Fruit fly (Drosophila melanogaster) whole organism, embryonic: ENCODE results near the gene CG2256.

Experiments used
- ATbp ChIP-seq: fragments of 200-800 bp; sonication (Bioruptor generic); optimal IDR thresholded peaks from 2 replicates; lab custom pipeline; 2017; ENCODE audit warnings: missing biosample characterization, mild to moderate bottlenecking, missing genetic modification characterization, missing genetic modification reagents
- CG10543 ChIP-seq: fragments of 200-800 bp; sonication (Bioruptor generic); optimal IDR thresholded peaks from 3 replicates; lab custom pipeline; 2017; ENCODE audit warnings: missing biosample characterization, mild to moderate bottlenecking, missing genetic modification characterization, moderate library complexity
- CG11085 ChIP-seq: fragments of 200-800 bp; sonication (Bioruptor generic); IDR thresholded peaks from 2 replicates; pipeline ENCODE4 v1.3.6; 2022; ENCODE audit warnings: missing biosample characterization, missing genetic modification characterization
- CG11398 ChIP-seq: fragments of 200-800 bp; sonication (Bioruptor generic); optimal IDR thresholded peaks from 2 replicates; lab custom pipeline; 2016; ENCODE audit warnings: missing biosample characterization, missing genetic modification characterization
- CG14667 ChIP-seq: fragments of 200-800 bp; sonication (Bioruptor generic); IDR thresholded peaks from 2 replicates; pipeline ENCODE4 v1.3.6; 2022; ENCODE audit warnings: missing biosample characterization, missing genetic modification characterization
- CG15011 ChIP-seq: fragments of 200-800 bp; sonication (Bioruptor generic); optimal IDR thresholded peaks from 3 replicates; lab custom pipeline; 2018; ENCODE audit warnings: missing biosample characterization, mild to moderate bottlenecking, missing genetic modification characterization
- CG1603 ChIP-seq: fragments of 200-800 bp; sonication (Bioruptor generic); optimal IDR thresholded peaks from 2 replicates; lab custom pipeline; 2019; ENCODE audit warnings: missing biosample characterization, mild to moderate bottlenecking, missing genetic modification characterization, moderate library complexity
- CG17802 ChIP-seq: fragments of 200-800 bp; sonication (Bioruptor generic); optimal IDR thresholded peaks from 2 replicates; lab custom pipeline; 2018; ENCODE audit warnings: missing biosample characterization, mild to moderate bottlenecking, missing genetic modification characterization, moderate library complexity
- CG18764 ChIP-seq: fragments of 200-800 bp; sonication (Bioruptor generic); optimal IDR thresholded peaks from 3 replicates; lab custom pipeline; 2016; ENCODE audit warnings: missing biosample characterization, missing genetic modification characterization
- CG2199 ChIP-seq: fragments of 200-800 bp; sonication (Bioruptor generic); IDR thresholded peaks from 3 replicates; pipeline ENCODE4 v1.3.6; 2022; ENCODE audit warnings: missing biosample characterization, missing genetic modification characterization
- CG30403 ChIP-seq: fragments of 200-800 bp; sonication (Bioruptor generic); optimal IDR thresholded peaks from 3 replicates; lab custom pipeline; 2016; ENCODE audit warnings: missing biosample characterization, missing genetic modification characterization
- CG31441 ChIP-seq: fragments of 200-800 bp; sonication (Bioruptor generic); IDR thresholded peaks from 2 replicates; pipeline ENCODE4 v1.3.6; 2022; ENCODE audit warnings: missing biosample characterization, missing genetic modification characterization
- CG34224 ChIP-seq: fragments of 200-800 bp; sonication (Bioruptor generic); IDR thresholded peaks from 3 replicates; pipeline ENCODE4 v1.3.6; 2022; ENCODE audit warnings: missing biosample characterization, missing genetic modification characterization; ENCODE audit not compliant: partially characterized antibody
- CG4282 ChIP-seq: fragments of 200-800 bp; sonication (Bioruptor generic); optimal IDR thresholded peaks from 2 replicates; lab custom pipeline; 2016; ENCODE audit warnings: missing biosample characterization, missing genetic modification characterization
- CG7271 ChIP-seq: fragments of 200-800 bp; sonication (Bioruptor generic); optimal IDR thresholded peaks from 2 replicates; lab custom pipeline; 2018; ENCODE audit warnings: missing biosample characterization, mild to moderate bottlenecking, missing genetic modification characterization, moderate library complexity
- CG9817 ChIP-seq: fragments of 200-800 bp; sonication (Bioruptor generic); optimal IDR thresholded peaks from 2 replicates; lab custom pipeline; 2018; ENCODE audit warnings: missing biosample characterization, mild to moderate bottlenecking, missing genetic modification characterization, moderate library complexity
- Chrac-16 ChIP-seq: fragments of 200-800 bp; sonication (Bioruptor generic); optimal IDR thresholded peaks from 3 replicates; lab custom pipeline; 2016; ENCODE audit warnings: missing biosample characterization, missing genetic modification characterization
- CrebB ChIP-seq: fragments of 200-800 bp; sonication (Bioruptor generic); optimal IDR thresholded peaks from 3 replicates; lab custom pipeline; 2018; ENCODE audit warnings: missing biosample characterization, mild to moderate bottlenecking, missing genetic modification characterization
- D19A ChIP-seq: fragments of 200-800 bp; optimal IDR thresholded peaks from 3 replicates; lab custom pipeline; 2019; ENCODE audit warnings: missing biosample characterization, mild to moderate bottlenecking, missing genetic modification characterization, moderate library complexity
- D19B ChIP-seq: fragments of 200-800 bp; sonication (Bioruptor generic); optimal IDR thresholded peaks from 2 replicates; lab custom pipeline; 2017; ENCODE audit warnings: missing biosample characterization, mild to moderate bottlenecking, missing genetic modification characterization
- Deaf1 ChIP-seq: fragments of 200-800 bp; optimal IDR thresholded peaks from 3 replicates; lab custom pipeline; 2019; ENCODE audit warnings: missing biosample characterization, mild to moderate bottlenecking, missing genetic modification characterization, moderate library complexity
- Doc2 ChIP-seq: fragments of 200-800 bp; sonication (Bioruptor generic); IDR thresholded peaks from 2 replicates; pipeline ENCODE4 v1.3.6; 2022; ENCODE audit warnings: missing biosample characterization, missing genetic modification characterization
- Fer3 ChIP-seq: fragments of 200-800 bp; sonication (Bioruptor generic); optimal IDR thresholded peaks from 2 replicates; lab custom pipeline; 2018; ENCODE audit warnings: missing biosample characterization, mild to moderate bottlenecking, missing genetic modification characterization, moderate library complexity
- H15 ChIP-seq: fragments of 200-800 bp; sonication (Bioruptor generic); IDR thresholded peaks from 3 replicates; pipeline ENCODE4 v1.3.6; 2022; ENCODE audit warnings: missing biosample characterization, missing genetic modification characterization
- Hand ChIP-seq: fragments of 200-800 bp; sonication (Bioruptor generic); optimal IDR thresholded peaks from 2 replicates; lab custom pipeline; 2017; ENCODE audit warnings: mild to moderate bottlenecking, missing biosample characterization, missing genetic modification reagents, missing genetic modification characterization
- HmgZ ChIP-seq: fragments of 200-800 bp; sonication (Bioruptor generic); optimal IDR thresholded peaks from 2 replicates; lab custom pipeline; 2018; ENCODE audit warnings: missing biosample characterization, mild to moderate bottlenecking, missing genetic modification characterization
- Neu2 ChIP-seq: fragments of 200-800 bp; sonication (Bioruptor generic); optimal IDR thresholded peaks from 3 replicates; lab custom pipeline; 2016; ENCODE audit warnings: missing biosample characterization, missing genetic modification characterization, borderline replicate concordance
- Opbp ChIP-seq: fragments of 200-800 bp; sonication (Bioruptor generic); IDR thresholded peaks from 3 replicates; pipeline ENCODE4 v1.3.6; 2022; ENCODE audit warnings: missing biosample characterization, missing genetic modification characterization; ENCODE audit not compliant: partially characterized antibody
- TFAM ChIP-seq: fragments of 200-800 bp; sonication (Bioruptor generic); optimal IDR thresholded peaks from 2 replicates; lab custom pipeline; 2017; ENCODE audit warnings: missing biosample characterization, missing genetic modification characterization, inconsistent platforms
- Trl ChIP-seq, 3 experiments: fragments of >200 bp in 2 of 3; fragments of 200-800 bp in 1 of 3; sonication (Bioruptor generic) in 1 of 3; optimal IDR thresholded peaks; 2 replicates in 1 of 3; 3 replicates in 2 of 3; lab custom pipeline; 2016 to 2017; ENCODE audit warnings: missing biosample characterization in 1 of 3, missing genetic modification characterization in 1 of 3
- Usf ChIP-seq: fragments of 200-800 bp; sonication (Bioruptor generic); optimal IDR thresholded peaks from 2 replicates; lab custom pipeline; 2017; ENCODE audit warnings: missing genotype, missing biosample characterization, missing genetic modification characterization
- YL-1 ChIP-seq: fragments of 200-800 bp; sonication (Bioruptor generic); optimal IDR thresholded peaks from 3 replicates; lab custom pipeline; 2017; ENCODE audit warnings: missing biosample characterization, mild to moderate bottlenecking, missing genetic modification characterization
- aop ChIP-seq: fragments of 200-800 bp; sonication (Bioruptor generic); IDR thresholded peaks from 2 replicates; pipeline ENCODE4 v1.3.6; 2022; ENCODE audit warnings: missing biosample characterization, missing genetic modification characterization
- bsh ChIP-seq, 2 experiments: fragments of 200-800 bp; sonication (Bioruptor generic); optimal IDR thresholded peaks; 2 replicates each; lab custom pipeline; 2017 to 2018; ENCODE audit warnings: mild to moderate bottlenecking in 2 of 2, missing biosample characterization in 2 of 2, missing genetic modification characterization in 2 of 2, moderate library complexity in 1 of 2
- cas ChIP-seq: fragments of 200-800 bp; sonication (Bioruptor generic); IDR thresholded peaks from 2 replicates; pipeline ENCODE4 v1.3.6; 2022; ENCODE audit warnings: missing biosample characterization, missing genetic modification characterization
- chif ChIP-seq, 2 experiments: fragments of 200-800 bp; sonication (Bioruptor generic); optimal IDR thresholded peaks; 3 replicates each; lab custom pipeline; 2016; ENCODE audit warnings: missing biosample characterization in 2 of 2, missing genetic modification characterization in 2 of 2
- ftz-f1 ChIP-seq: fragments of 200-800 bp; sonication (Bioruptor generic); optimal IDR thresholded peaks from 2 replicates; lab custom pipeline; 2016; ENCODE audit warnings: missing biosample characterization, missing genetic modification characterization
- insv ChIP-seq, 2 experiments: fragments of 200-800 bp; sonication (Bioruptor generic); optimal IDR thresholded peaks; 3 replicates each; lab custom pipeline; 2016 to 2018; ENCODE audit warnings: missing biosample characterization in 2 of 2, missing genetic modification characterization in 2 of 2
- jumu ChIP-seq: fragments of 200-800 bp; sonication (Bioruptor generic); optimal IDR thresholded peaks from 3 replicates; lab custom pipeline; 2016; ENCODE audit warnings: missing biosample characterization, missing genetic modification characterization
- lilli ChIP-seq: fragments of 200-800 bp; sonication (Bioruptor generic); optimal IDR thresholded peaks from 3 replicates; lab custom pipeline; 2016; ENCODE audit warnings: missing biosample characterization, missing genetic modification characterization
- nom ChIP-seq: fragments of 200-800 bp; sonication (Bioruptor generic); optimal IDR thresholded peaks from 2 replicates; lab custom pipeline; 2017; ENCODE audit warnings: missing biosample characterization, missing genetic modification characterization, mild to moderate bottlenecking, moderate library complexity, missing genetic modification reagents
- odd ChIP-seq: fragments of 200-800 bp; sonication (Bioruptor generic); optimal IDR thresholded peaks from 2 replicates; lab custom pipeline; 2017; ENCODE audit warnings: missing biosample characterization, mild to moderate bottlenecking, missing genetic modification characterization
- pb ChIP-seq: fragments of 200-800 bp; sonication (Bioruptor generic); optimal IDR thresholded peaks from 3 replicates; lab custom pipeline; 2016; ENCODE audit warnings: missing biosample characterization, missing genetic modification characterization
- sob ChIP-seq: fragments of 200-800 bp; sonication (Bioruptor generic); IDR thresholded peaks from 2 replicates; pipeline ENCODE4 v1.3.6; 2022; ENCODE audit warnings: missing biosample characterization, missing genetic modification characterization
- stc ChIP-seq: fragments of 200-800 bp; sonication (Bioruptor generic); IDR thresholded peaks from 2 replicates; pipeline ENCODE4 v1.3.6; 2022; ENCODE audit warnings: missing biosample characterization, missing genetic modification characterization
- unpg ChIP-seq: fragments of 200-800 bp; sonication (Bioruptor generic); optimal IDR thresholded peaks from 3 replicates; lab custom pipeline; 2018; ENCODE audit warnings: missing biosample characterization, mild to moderate bottlenecking, missing genetic modification characterization, moderate library complexity
- usp ChIP-seq: fragments of >200 bp; optimal IDR thresholded peaks from 2 replicates; lab custom pipeline; 2017; ENCODE audit warnings: missing biosample characterization, missing genetic modification characterization
- vfl ChIP-seq: fragments of 200-800 bp; sonication (Bioruptor generic); optimal IDR thresholded peaks from 2 replicates; lab custom pipeline; 2016; ENCODE audit warnings: missing biosample characterization, missing genetic modification characterization
- z ChIP-seq: fragments of 200-800 bp; sonication (Bioruptor generic); IDR thresholded peaks from 3 replicates; pipeline ENCODE4 v1.3.6; 2022; ENCODE audit warnings: missing biosample characterization, missing genetic modification characterization

Gene CG2256

dm6 chrX:8091017-8091620 lies 4.1 kb upstream of the CG2256 start (continued):
- TF ChIP-seq Hand (peak; percentile 96), CrebB (peak; percentile 92), YL-1 (peak; percentile 76), jumu (GFP tag; lab: Kevin White, UChicago) (peak; percentile 91), aop (GFP tag; lab: Robert Waterston, UW) (peak; percentile 94), unpg (GFP tag; lab: Kevin White, UChicago) (peak; percentile 98), bsh (GFP tag; optimal IDR thresholded peaks at IDR 0.05; lab: Kevin White, UChicago) (peak; percentile 91 to 97), CG9817 (tag; lab: Kevin White, UChicago) (peak; percentile 90), cas (GFP tag; lab: Robert Waterston, UW) (peak; percentile 95), chif (GFP tag; optimal IDR thresholded peaks at IDR 0.05; lab: Kevin White, UChicago) (peak; percentile 88 to 90), HmgZ (tag; lab: Kevin White, UChicago) (peak; percentile 96), z (GFP tag; lab: Robert Waterston, UW) (peak; percentile 76), CG11398 (GFP tag; lab: Kevin White, UChicago) (peak; percentile 37), Doc2 (GFP tag; lab: Robert Waterston, UW) (peak; percentile 94), pb (GFP tag; lab: Kevin White, UChicago) (peak; percentile 52), odd (GFP tag; lab: Kevin White, UChicago) (peak; percentile 95), CG15011 (peak; percentile 94), CG11085 (GFP tag; lab: Robert Waterston, UW) (peak; percentile 98), vfl (GFP tag; lab: Kevin White, UChicago) (peak; percentile 92), TFAM (GFP tag; lab: Kevin White, UChicago) (peak; percentile 67), CG7271 (tag; lab: Kevin White, UChicago) (peak; percentile 71), D19A (tag; lab: Kevin White, UChicago) (peak; percentile 91), H15 (GFP tag; lab: Robert Waterston, UW) (peak; percentile 98), Usf (GFP tag; lab: Kevin White, UChicago) (peak; percentile 87), usp (no peak), D19B (GFP tag; lab: Kevin White, UChicago) (peak; percentile 90), stc (GFP tag; lab: Robert Waterston, UW) (peak; percentile 99), Neu2 (GFP tag; lab: Kevin White, UChicago) (no peak), Opbp (0 out of 3 replicates have a peak, but pooled peaks have one; percentile 49), ftz-f1 (GFP tag; lab: Kevin White, UChicago) (peak; percentile 34), CG31441 (peak; percentile 93), Chrac-16 (peak; percentile 94), CG18764 (GFP tag; lab: Kevin White, UChicago) (peak; percentile 91), CG10543 (GFP tag; lab: Kevin White, UChicago) (peak; percentile 88), CG30403 (GFP tag; lab: Kevin White, UChicago) (peak; percentile 96), CG17802 (tag; lab: Kevin White, UChicago) (peak; percentile 83), Trl (optimal IDR thresholded peaks at IDR 0.05; lab: Kevin White, UChicago) (peak; percentile 86 to 99), Trl (GFP tag; optimal IDR thresholded peaks at IDR 0.05; lab: Kevin White, UChicago) (peak; percentile 84), CG34224 (GFP tag; lab: Robert Waterston, UW) (peak; percentile 67; the same call in 2 of the 3 replicates), nom (GFP tag; lab: Kevin White, UChicago) (peak; percentile 81), lilli (GFP tag; lab: Kevin White, UChicago) (peak; percentile 97), CG1603 (tag; lab: Kevin White, UChicago) (peak; percentile 95), CG2199 (GFP tag; lab: Robert Waterston, UW) (peak; percentile 98), CG4282 (peak; percentile 73), sob (GFP tag; lab: Robert Waterston, UW) (peak; percentile 99), Fer3 (tag; lab: Kevin White, UChicago) (peak; percentile 96), ATbp (peak; percentile 97), Deaf1 (peak; percentile 78), CG14667 (GFP tag; lab: Robert Waterston, UW) (peak; percentile 97), insv (GFP tag; optimal IDR thresholded peaks at IDR 0.05; lab: Kevin White, UChicago) (peak in 1 of 2 experiments; percentile 15)
